Worm (Caenorhabditis elegans) whole organism, L3 larva: ENCODE measurements around the gene F11A5.5.

Experiments used
- R02D3.7 ChIP-seq: fragments of 150-350 bp; optimal IDR thresholded peaks from 2 replicates; lab custom pipeline; 2014; ENCODE audit warnings: missing biosample characterization, missing genetic modification characterization
- ZK546.5 ChIP-seq: sonication (generic microtip); optimal IDR thresholded peaks from 2 replicates; lab custom pipeline; 2017; ENCODE audit warnings: missing biosample characterization, missing genetic modification characterization
- egl-27 ChIP-seq: sonication (generic microtip); optimal IDR thresholded peaks from 4 replicates; lab custom pipeline; 2017; ENCODE audit warnings: missing biosample characterization, missing genetic modification reagents, missing genetic modification characterization
- fkh-10 ChIP-seq: sonication (generic microtip); optimal IDR thresholded peaks from 2 replicates; lab custom pipeline; 2017; ENCODE audit warnings: missing biosample characterization, missing genetic modification reagents, missing genetic modification characterization
- fos-1 ChIP-seq: fragments of 150-350 bp; optimal IDR thresholded peaks from 2 replicates; lab custom pipeline; 2014; ENCODE audit warnings: missing biosample characterization, missing genetic modification characterization
- mdl-1 ChIP-seq: fragments of 150-350 bp; optimal IDR thresholded peaks from 2 replicates; lab custom pipeline; 2014; ENCODE audit warnings: missing biosample characterization, missing genetic modification characterization
- nhr-28 ChIP-seq: fragments of 150-350 bp; optimal IDR thresholded peaks from 2 replicates; lab custom pipeline; 2014; ENCODE audit warnings: missing biosample characterization, missing genetic modification characterization
- nhr-76 ChIP-seq: fragments of 150-350 bp; sonication (generic microtip); optimal IDR thresholded peaks from 5 replicates; lab custom pipeline; 2014; ENCODE audit warnings: missing biosample characterization, missing genetic modification characterization
- skn-1 ChIP-seq: fragments of 150-350 bp; optimal IDR thresholded peaks from 2 replicates; lab custom pipeline; 2014; ENCODE audit warnings: missing biosample characterization, missing genetic modification characterization
- snpc-4 ChIP-seq: fragments of 150-350 bp; optimal IDR thresholded peaks from 2 replicates; lab custom pipeline; 2014; ENCODE audit warnings: missing biosample characterization, missing genetic modification characterization
- tbx-2 ChIP-seq: sonication (generic microtip); optimal IDR thresholded peaks from 2 replicates; lab custom pipeline; 2016; ENCODE audit warnings: mild to moderate bottlenecking, missing genetic modification characterization, missing compliant biosample characterization
- unc-39 ChIP-seq: sonication (generic microtip); optimal IDR thresholded peaks from 4 replicates; lab custom pipeline; 2017; ENCODE audit warnings: missing biosample characterization, missing genetic modification characterization

DNA sequence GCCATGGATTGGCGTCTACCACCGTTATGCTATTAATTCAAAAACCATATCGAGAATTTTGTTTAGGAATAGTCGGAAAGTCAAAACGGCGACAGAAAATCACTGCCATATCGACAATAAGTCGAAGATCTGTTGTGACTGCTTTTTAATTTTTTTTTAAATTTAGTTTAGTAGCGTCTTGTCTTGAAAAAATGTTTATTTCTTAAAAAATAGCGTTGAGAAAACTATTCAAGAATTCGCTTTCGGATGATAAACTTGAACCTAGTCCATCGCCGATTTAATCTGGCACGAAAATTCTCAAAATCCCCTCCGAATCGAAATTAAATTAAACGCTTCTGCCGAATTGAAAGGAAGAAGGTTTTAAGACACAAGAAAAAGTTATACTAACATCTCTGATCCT is 6.0 kb upstream of the F11A5.5 start, which contains the start of gene srh-279:
- TF ChIP-seq fkh-10 (no peak), skn-1 (tag; lab: Kevin White, UChicago) (no peak), tbx-2 (tag; lab: Kevin White, UChicago) (no peak), unc-39 (tag; lab: Kevin White, UChicago) (no peak), fos-1 (tag; lab: Kevin White, UChicago) (no peak), nhr-28 (no peak), nhr-76 (no peak), snpc-4 (tag; lab: Kevin White, UChicago) (no peak), egl-27 (no peak), ZK546.5 (tag; lab: Kevin White, UChicago) (no peak), mdl-1 (no peak), R02D3.7 (no peak)
